Worm (Caenorhabditis elegans): ENCODE measurements around the gene blos-2.
"Not testable (repeated sequence)": the region's sequence is repeated elsewhere in the genome, so short reads cannot be mapped to it uniquely, and the experiment has no call there.

ce11 chrIV:6317357-6317756 is 16.7 kb upstream of the blos-2 start, which contains the start of gene Y73B6BL.12:
- TF ChIP-seq tbx-8 (GFP tag; optimal IDR thresholded peaks at IDR 0.05); nhr-12 (tag; optimal IDR thresholded peaks at IDR 0.05); ces-1 (GFP tag; optimal IDR thresholded peaks at IDR 0.05); mab-5 (tag; optimal IDR thresholded peaks at IDR 0.05); pha-4 (tag; optimal IDR thresholded peaks at IDR 0.05); unc-120 (tag; optimal IDR thresholded peaks at IDR 0.05; ENCODE audit: poor library complexity, severe bottlenecking); nhr-28 (tag; optimal IDR thresholded peaks at IDR 0.05); snpc-4 (tag; optimal IDR thresholded peaks at IDR 0.05); lsy-2 (tag; optimal IDR thresholded peaks at IDR 0.05); lin-32 (GFP tag; optimal IDR thresholded peaks at IDR 0.05); nhr-237 (tag; optimal IDR thresholded peaks at IDR 0.05); elt-3 (tag; optimal IDR thresholded peaks at IDR 0.05); mep-1 (tag; optimal IDR thresholded peaks at IDR 0.05); sem-2 (GFP tag; optimal IDR thresholded peaks at IDR 0.05): not testable (repeated sequence)
